Fruit fly (Drosophila melanogaster): ENCODE results near the gene CIA30.

dm6 chr3R:29699220-29699619 lies 37.5 kb upstream of the CIA30 start:
- TF ChIP-seq insv (optimal IDR thresholded peaks at IDR 0.05) (no peak), psq (optimal IDR thresholded peaks at IDR 0.05) (no peak), Myc (optimal IDR thresholded peaks at IDR 0.05) (no peak)

Measured in Kc167 (cell line).